Fruit fly (Drosophila melanogaster) whole organism, embryonic: ENCODE measurements around the gene CG43401.

Experiments
- Ada2b ChIP-seq: fragments of 200-800 bp; sonication (Bioruptor generic); IDR thresholded peaks from 2 replicates; pipeline ENCODE4 v1.3.6; 2022; ENCODE audit warnings: missing biosample characterization, missing genetic modification characterization
- Adf1 ChIP-seq: fragments of 200-800 bp; sonication (Bioruptor generic); IDR thresholded peaks from 2 replicates; pipeline ENCODE4 v1.3.6; 2022; ENCODE audit warnings: missing biosample characterization, missing genetic modification characterization
- CG11504 ChIP-seq: fragments of 200-800 bp; sonication (Bioruptor generic); optimal IDR thresholded peaks from 3 replicates; lab custom pipeline; 2019; ENCODE audit warnings: missing biosample characterization, mild to moderate bottlenecking, missing genetic modification characterization, moderate library complexity
- CG11695 ChIP-seq: fragments of 200-800 bp; sonication (Bioruptor generic); IDR thresholded peaks from 3 replicates; pipeline ENCODE4 v1.3.6; 2022; ENCODE audit warnings: missing biosample characterization, missing genetic modification characterization
- CG15269 ChIP-seq: fragments of 200-800 bp; sonication (Bioruptor generic); optimal IDR thresholded peaks from 2 replicates; lab custom pipeline; 2018; ENCODE audit warnings: missing biosample characterization, mild to moderate bottlenecking, missing genetic modification characterization, moderate library complexity
- CG1602 ChIP-seq: fragments of 200-800 bp; sonication (Bioruptor generic); optimal IDR thresholded peaks from 3 replicates; lab custom pipeline; 2016; ENCODE audit warnings: missing biosample characterization, missing genetic modification characterization
- CG17359 ChIP-seq: fragments of 200-800 bp; sonication (Bioruptor generic); optimal IDR thresholded peaks from 3 replicates; lab custom pipeline; 2018; ENCODE audit warnings: missing biosample characterization, mild to moderate bottlenecking, missing genetic modification characterization, moderate library complexity
- CG18599 ChIP-seq: fragments of 200-800 bp; sonication (Bioruptor generic); optimal IDR thresholded peaks from 3 replicates; lab custom pipeline; 2017; ENCODE audit warnings: missing biosample characterization, missing genetic modification characterization, mild to moderate bottlenecking, moderate library complexity, missing genetic modification reagents
- CG18619 ChIP-seq: fragments of 200-800 bp; sonication (Bioruptor generic); optimal IDR thresholded peaks from 3 replicates; lab custom pipeline; 2017; ENCODE audit warnings: missing biosample characterization, mild to moderate bottlenecking, missing genetic modification characterization
- CG2712 ChIP-seq: fragments of 200-800 bp; optimal IDR thresholded peaks from 3 replicates; lab custom pipeline; 2019; ENCODE audit warnings: missing biosample characterization, mild to moderate bottlenecking, missing genetic modification characterization, moderate library complexity
- CG30403 ChIP-seq: fragments of 200-800 bp; sonication (Bioruptor generic); optimal IDR thresholded peaks from 3 replicates; lab custom pipeline; 2016; ENCODE audit warnings: missing biosample characterization, missing genetic modification characterization
- CG5245 ChIP-seq: fragments of 200-800 bp; sonication (Bioruptor generic); optimal IDR thresholded peaks from 3 replicates; lab custom pipeline; 2016; ENCODE audit warnings: missing biosample characterization, missing genetic modification characterization
- CG7928 ChIP-seq: fragments of 200-800 bp; sonication (Bioruptor generic); optimal IDR thresholded peaks from 2 replicates; lab custom pipeline; 2017; ENCODE audit warnings: missing biosample characterization, mild to moderate bottlenecking, missing genetic modification characterization
- CG7987 ChIP-seq: fragments of 200-800 bp; sonication (Bioruptor generic); optimal IDR thresholded peaks from 2 replicates; lab custom pipeline; 2018; ENCODE audit warnings: missing biosample characterization, mild to moderate bottlenecking, missing genetic modification characterization, moderate library complexity
- CG8290 ChIP-seq, 3 experiments: fragments of 200-800 bp; sonication (Bioruptor generic); optimal IDR thresholded peaks; 2 replicates each; lab custom pipeline; 2016 to 2019; ENCODE audit warnings: missing biosample characterization in 3 of 3, missing genetic modification characterization in 3 of 3, mild to moderate bottlenecking in 2 of 3, moderate library complexity in 1 of 3
- CTCF ChIP-seq: fragments of 200-800 bp; sonication (Bioruptor generic); optimal IDR thresholded peaks from 2 replicates; lab custom pipeline; 2017; ENCODE audit warnings: missing biosample characterization, mild to moderate bottlenecking, missing genetic modification characterization, moderate library complexity
- Camta ChIP-seq: fragments of 200-800 bp; sonication (Bioruptor generic); optimal IDR thresholded peaks from 2 replicates; lab custom pipeline; 2016; ENCODE audit warnings: missing biosample characterization, missing genetic modification characterization
- Dad ChIP-seq: fragments of 200-800 bp; sonication (Bioruptor generic); optimal IDR thresholded peaks from 3 replicates; lab custom pipeline; 2016; ENCODE audit warnings: missing biosample characterization, missing genetic modification characterization
- Doc2 ChIP-seq: fragments of 200-800 bp; sonication (Bioruptor generic); IDR thresholded peaks from 2 replicates; pipeline ENCODE4 v1.3.6; 2022; ENCODE audit warnings: missing biosample characterization, missing genetic modification characterization
- Fer1 ChIP-seq: fragments of 200-800 bp; sonication (Bioruptor generic); optimal IDR thresholded peaks from 2 replicates; lab custom pipeline; 2017; ENCODE audit warnings: missing biosample characterization, mild to moderate bottlenecking, missing genetic modification characterization
- HmgZ ChIP-seq: fragments of 200-800 bp; sonication (Bioruptor generic); optimal IDR thresholded peaks from 2 replicates; lab custom pipeline; 2018; ENCODE audit warnings: missing biosample characterization, mild to moderate bottlenecking, missing genetic modification characterization
- Hr3 ChIP-seq: fragments of 200-800 bp; sonication (Bioruptor generic); optimal IDR thresholded peaks from 3 replicates; lab custom pipeline; 2016; ENCODE audit warnings: missing biosample characterization, missing genetic modification characterization
- Hr39 ChIP-seq: fragments of >200 bp; optimal IDR thresholded peaks from 2 replicates; lab custom pipeline; 2017
- Mrtf ChIP-seq: fragments of 200-800 bp; sonication (Bioruptor generic); IDR thresholded peaks from 3 replicates; pipeline ENCODE4 v1.3.6; 2022; ENCODE audit warnings: missing biosample characterization, missing genetic modification characterization
- Oli ChIP-seq: fragments of 200-800 bp; sonication (Bioruptor generic); optimal IDR thresholded peaks from 2 replicates; lab custom pipeline; 2018; ENCODE audit warnings: missing biosample characterization, mild to moderate bottlenecking, missing genetic modification characterization, moderate library complexity
- Opbp ChIP-seq: fragments of 200-800 bp; sonication (Bioruptor generic); IDR thresholded peaks from 3 replicates; pipeline ENCODE4 v1.3.6; 2022; ENCODE audit warnings: missing biosample characterization, missing genetic modification characterization; ENCODE audit not compliant: partially characterized antibody
- PHDP ChIP-seq: fragments of 200-800 bp; sonication (Bioruptor generic); optimal IDR thresholded peaks from 3 replicates; lab custom pipeline; 2018; ENCODE audit warnings: missing biosample characterization, mild to moderate bottlenecking, missing genetic modification characterization, moderate library complexity
- Ptx1 ChIP-seq: fragments of 200-800 bp; sonication (Bioruptor generic); IDR thresholded peaks from 2 replicates; pipeline ENCODE4 v1.3.6; 2022; ENCODE audit warnings: missing biosample characterization, missing genetic modification characterization
- Rfx ChIP-seq: fragments of 200-800 bp; sonication (Bioruptor generic); IDR thresholded peaks from 2 replicates; pipeline ENCODE4 v1.3.6; 2022; ENCODE audit warnings: missing biosample characterization, missing genetic modification characterization
- Spps ChIP-seq: fragments of 200-800 bp; sonication (Bioruptor generic); optimal IDR thresholded peaks from 2 replicates; lab custom pipeline; 2018; ENCODE audit warnings: missing biosample characterization, mild to moderate bottlenecking, missing genetic modification characterization
- Xbp1 ChIP-seq: fragments of 200-800 bp; sonication (Bioruptor generic); optimal IDR thresholded peaks from 3 replicates; lab custom pipeline; 2016; ENCODE audit warnings: missing biosample characterization, mild to moderate bottlenecking, missing genetic modification characterization
- Xrp1 ChIP-seq: fragments of 200-800 bp; sonication (Bioruptor generic); IDR thresholded peaks from 2 replicates; pipeline ENCODE4 v1.3.6; 2022; ENCODE audit warnings: missing biosample characterization, missing genetic modification characterization
- bsh ChIP-seq, 2 experiments: fragments of 200-800 bp; sonication (Bioruptor generic); optimal IDR thresholded peaks; 2 replicates each; lab custom pipeline; 2017 to 2018; ENCODE audit warnings: mild to moderate bottlenecking in 2 of 2, missing biosample characterization in 2 of 2, missing genetic modification characterization in 2 of 2, moderate library complexity in 1 of 2
- cato ChIP-seq: fragments of 200-800 bp; sonication (Bioruptor generic); optimal IDR thresholded peaks from 2 replicates; lab custom pipeline; 2016; ENCODE audit warnings: missing biosample characterization, missing genetic modification characterization, borderline replicate concordance
- chinmo ChIP-seq: fragments of 200-800 bp; sonication (Bioruptor generic); IDR thresholded peaks from 4 replicates; pipeline ENCODE4 v1.3.6; 2022; ENCODE audit warnings: missing biosample characterization, missing genetic modification characterization; ENCODE audit not compliant: partially characterized antibody
- dmrt11E ChIP-seq: fragments of 200-800 bp; sonication (Bioruptor generic); optimal IDR thresholded peaks from 3 replicates; lab custom pipeline; 2018; ENCODE audit warnings: missing biosample characterization, mild to moderate bottlenecking, missing genetic modification characterization, moderate library complexity
- gem ChIP-seq: fragments of 200-800 bp; sonication (Bioruptor generic); optimal IDR thresholded peaks from 2 replicates; lab custom pipeline; 2019; ENCODE audit warnings: missing biosample characterization, mild to moderate bottlenecking, missing genetic modification characterization, moderate library complexity
- ind ChIP-seq: fragments of 200-800 bp; sonication (Bioruptor generic); optimal IDR thresholded peaks from 3 replicates; lab custom pipeline; 2016; ENCODE audit warnings: missing biosample characterization, missing genetic modification characterization
- lab ChIP-seq: fragments of 200-800 bp; sonication (Bioruptor generic); optimal IDR thresholded peaks from 3 replicates; lab custom pipeline; 2017; ENCODE audit warnings: missing biosample characterization, missing genetic modification characterization, mild to moderate bottlenecking, moderate library complexity, missing genetic modification reagents
- lmd ChIP-seq: fragments of 200-800 bp; sonication (Bioruptor generic); IDR thresholded peaks from 2 replicates; pipeline ENCODE4 v1.3.6; 2022; ENCODE audit warnings: missing biosample characterization, missing genetic modification characterization
- mam ChIP-seq: fragments of 200-800 bp; sonication (Bioruptor generic); optimal IDR thresholded peaks from 3 replicates; lab custom pipeline; 2016; ENCODE audit warnings: missing biosample characterization, missing genetic modification characterization
- row ChIP-seq: fragments of 200-800 bp; sonication (Bioruptor generic); IDR thresholded peaks from 3 replicates; pipeline ENCODE4 v1.3.6; 2022; ENCODE audit warnings: missing biosample characterization, missing genetic modification characterization
- so ChIP-seq: fragments of 200-800 bp; sonication (Bioruptor generic); IDR thresholded peaks from 3 replicates; pipeline ENCODE4 v1.3.6; 2022; ENCODE audit warnings: missing biosample characterization, missing genetic modification characterization
- sqz ChIP-seq: fragments of 200-800 bp; sonication (Bioruptor generic); optimal IDR thresholded peaks from 3 replicates; lab custom pipeline; 2018; ENCODE audit warnings: missing biosample characterization, mild to moderate bottlenecking, missing genetic modification characterization
- trem ChIP-seq: fragments of 200-800 bp; optimal IDR thresholded peaks from 3 replicates; lab custom pipeline; 2019; ENCODE audit warnings: missing biosample characterization, mild to moderate bottlenecking, missing genetic modification characterization, moderate library complexity
- twi ChIP-seq: fragments of 200-800 bp; optimal IDR thresholded peaks from 2 replicates; lab custom pipeline; 2019; ENCODE audit warnings: missing biosample characterization, mild to moderate bottlenecking, missing genetic modification characterization, moderate library complexity
- tx ChIP-seq: fragments of 200-800 bp; sonication (Bioruptor generic); optimal IDR thresholded peaks from 2 replicates; lab custom pipeline; 2016; ENCODE audit warnings: missing biosample characterization, missing genetic modification characterization
- vfl ChIP-seq: fragments of 200-800 bp; sonication (Bioruptor generic); optimal IDR thresholded peaks from 2 replicates; lab custom pipeline; 2016; ENCODE audit warnings: missing biosample characterization, missing genetic modification characterization
- zfh1 ChIP-seq: fragments of 200-800 bp; sonication (Bioruptor generic); IDR thresholded peaks from 3 replicates; pipeline ENCODE4 v1.3.6; 2022; ENCODE audit warnings: missing biosample characterization, missing genetic modification characterization

The CG43401 gene

DNA sequence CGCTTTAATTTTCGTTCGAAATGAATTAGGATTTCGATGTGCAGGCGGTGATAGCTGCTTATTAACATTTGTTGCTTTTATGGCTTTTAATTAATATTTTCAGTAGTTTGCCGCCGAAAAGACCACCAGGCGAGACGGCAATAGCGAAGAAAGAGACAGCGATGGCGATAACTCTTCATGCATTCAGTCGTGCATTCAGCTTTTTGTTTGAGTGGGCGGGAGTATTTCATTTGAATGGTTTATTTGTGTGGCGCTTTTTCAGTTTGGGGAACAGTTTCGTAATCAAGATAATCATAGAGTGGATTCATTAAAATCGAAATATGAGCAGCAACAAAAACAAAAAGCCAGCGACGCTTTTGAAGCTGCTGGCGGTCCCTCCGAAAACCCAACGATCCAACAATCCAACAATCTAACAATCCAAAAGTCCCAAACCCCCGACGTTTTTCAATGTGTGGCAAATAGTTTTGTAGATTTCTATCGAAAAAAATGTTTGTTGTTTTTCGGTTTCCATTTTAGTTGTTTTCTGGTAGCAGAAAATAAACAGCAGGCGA, 4.4 kb upstream of the CG43401 start (continued):
- TF ChIP-seq Opbp (GFP tag; lab: Robert Waterston, UW), result no peak
- no peak for TF ChIP-seq CTCF
- TF ChIP-seq Camta (GFP tag; lab: Kevin White, UChicago), result no peak
- TF ChIP-seq chinmo, result 0 out of 4 replicates have a peak, but pooled peaks have one; percentile 4
- no peak for TF ChIP-seq CG18619 (GFP tag; lab: Kevin White, UChicago)
- TF ChIP-seq HmgZ (tag; lab: Kevin White, UChicago), result no peak
- TF ChIP-seq, all 482 proteins: peak for 15

DNA sequence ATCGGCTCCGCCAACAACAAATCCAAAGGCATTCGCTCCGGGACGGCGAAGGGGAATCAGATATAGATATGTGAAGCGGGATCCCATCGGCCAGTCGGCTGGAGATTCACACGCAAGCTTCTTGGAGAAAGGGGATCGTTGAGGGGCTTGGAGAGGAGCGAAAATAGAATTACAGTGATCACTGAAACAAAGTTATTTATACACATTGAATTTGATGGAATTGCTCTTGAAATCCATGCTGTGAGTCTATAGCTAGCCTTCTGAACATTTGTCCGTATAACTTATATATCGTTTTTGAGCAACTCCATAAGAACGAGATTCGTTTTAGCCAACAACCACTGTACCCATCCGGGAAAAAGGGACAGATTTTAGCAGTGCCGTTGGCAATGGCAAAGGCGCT, 3.5 kb upstream of the CG43401 start:
- TF ChIP-seq CG7928 (GFP tag; lab: Kevin White, UChicago), result no peak
- TF ChIP-seq Dad, result peak; percentile 22
- TF ChIP-seq CG15269 (tag; lab: Kevin White, UChicago), result peak; percentile 34
- TF ChIP-seq trem (tag; lab: Kevin White, UChicago), result peak; percentile 11
- TF ChIP-seq CG11695 (GFP tag; lab: Robert Waterston, UW), result no peak
- TF ChIP-seq dmrt11E, result peak; percentile 53
- TF ChIP-seq so (GFP tag; lab: Robert Waterston, UW), result 0 out of 3 replicates have a peak, but pooled peaks have one; percentile 19
- TF ChIP-seq Ada2b (GFP tag; lab: Robert Waterston, UW), result peak; percentile 35; the same call in 1 of the 2 replicates
- no peak for TF ChIP-seq Spps (tag; lab: Kevin White, UChicago)
- TF ChIP-seq CG1602 (GFP tag; lab: Kevin White, UChicago), result peak; percentile 68
- peak; percentile 6 for TF ChIP-seq CG11504 (tag; lab: Kevin White, UChicago)
- TF ChIP-seq Adf1 (GFP tag; lab: Robert Waterston, UW), result no peak
- peak; percentile 45 for TF ChIP-seq ind (GFP tag; lab: Kevin White, UChicago)
- TF ChIP-seq mam (GFP tag; lab: Kevin White, UChicago), result no peak
- TF ChIP-seq Ptx1, result 0 out of 2 replicates have a peak, but pooled peaks have one; percentile 27
- no peak for TF ChIP-seq CG8290 (GFP tag; optimal IDR thresholded peaks at IDR 0.05; lab: Kevin White, UChicago)
- peak in 1 of 2 experiments; percentile 41 for TF ChIP-seq CG8290 (tag; optimal IDR thresholded peaks at IDR 0.05; lab: Kevin White, UChicago)
- peak; percentile 71 for TF ChIP-seq gem (tag; lab: Kevin White, UChicago)
- TF ChIP-seq bsh (GFP tag; optimal IDR thresholded peaks at IDR 0.05; lab: Kevin White, UChicago), result peak; percentile 37 to 89
- TF ChIP-seq lmd (GFP tag; lab: Robert Waterston, UW), result 0 out of 2 replicates have a peak, but pooled peaks have one; percentile 22
- TF ChIP-seq lab (GFP tag; lab: Kevin White, UChicago), result peak; percentile 17
- TF ChIP-seq CG5245, result peak; percentile 31
- peak; percentile 6 for TF ChIP-seq cato (GFP tag; lab: Kevin White, UChicago)
- TF ChIP-seq Xbp1 (GFP tag; lab: Kevin White, UChicago), result peak; percentile 69
- peak; percentile 14 for TF ChIP-seq tx
- peak; percentile 40 for TF ChIP-seq CG2712 (tag; lab: Kevin White, UChicago)
- no peak for TF ChIP-seq sqz (GFP tag; lab: Kevin White, UChicago)
- TF ChIP-seq Xrp1, result peak; percentile 59; the same call in 1 of the 2 replicates
- peak; percentile 4 for TF ChIP-seq vfl (GFP tag; lab: Kevin White, UChicago)
- TF ChIP-seq row, result peak; percentile 70
- peak; percentile 41 for TF ChIP-seq CG30403 (GFP tag; lab: Kevin White, UChicago)
- 0 out of 3 replicates have a peak, but pooled peaks have one; percentile 3 for TF ChIP-seq zfh1
- TF ChIP-seq CG18599 (GFP tag; lab: Kevin White, UChicago), result no peak
- TF ChIP-seq CG17359 (tag; lab: Kevin White, UChicago), result peak; percentile 15
- TF ChIP-seq Hr39 (lab: Kevin White, UChicago), result no peak
- TF ChIP-seq Rfx, result peak; percentile 38; the same call in 1 of the 2 replicates
- TF ChIP-seq Oli (tag; lab: Kevin White, UChicago), result peak; percentile 43
- TF ChIP-seq Fer1 (GFP tag; lab: Kevin White, UChicago), result no peak
- peak; percentile 50 for TF ChIP-seq PHDP
- no peak for TF ChIP-seq CG7987
- 0 out of 3 replicates have a peak, but pooled peaks have one; percentile 32 for TF ChIP-seq Mrtf (GFP tag; lab: Robert Waterston, UW)
- no peak for TF ChIP-seq Doc2 (GFP tag; lab: Robert Waterston, UW)
- TF ChIP-seq twi (tag; lab: Kevin White, UChicago), result peak; percentile 22
- TF ChIP-seq Hr3 (GFP tag; lab: Kevin White, UChicago), result peak; percentile 40
